Worm (Caenorhabditis elegans) whole organism, young adult: ENCODE measurements around the gene gpch-1.

Experiments
- B0261.1 ChIP-seq: sonication (generic microtip); optimal IDR thresholded peaks from 2 replicates; lab custom pipeline; 2016; ENCODE audit warnings: mild to moderate bottlenecking, missing genetic modification characterization, moderate library complexity, missing compliant biosample characterization
- C06A6.2 ChIP-seq: fragments of 200-800 bp; sonication (Bioruptor generic); conservative IDR thresholded peaks from 2 replicates; pipeline ENCODE4 v1.3.6; 2022; ENCODE audit warnings: missing genetic modification characterization, missing compliant biosample characterization
- D2030.7 ChIP-seq: fragments of 200-800 bp; sonication (Bioruptor generic); IDR thresholded peaks from 2 replicates; pipeline ENCODE4 v1.3.6; 2022; ENCODE audit warnings: missing genetic modification reagents, missing genetic modification characterization, missing compliant biosample characterization
- F52B5.7 ChIP-seq: sonication (generic microtip); optimal IDR thresholded peaks from 2 replicates; lab custom pipeline; 2016; ENCODE audit warnings: mild to moderate bottlenecking, missing genetic modification characterization, missing compliant biosample characterization
- K12H6.12 ChIP-seq: fragments of 200-800 bp; sonication (Bioruptor generic); optimal IDR thresholded peaks from 2 replicates; lab custom pipeline; 2018; ENCODE audit warnings: mild to moderate bottlenecking, missing genetic modification characterization, missing compliant biosample characterization
- T07F8.4 ChIP-seq: sonication (generic microtip); optimal IDR thresholded peaks from 2 replicates; lab custom pipeline; 2016; ENCODE audit warnings: mild to moderate bottlenecking, missing genetic modification characterization, moderate library complexity, missing compliant biosample characterization
- Y95B8A.8 ChIP-seq: fragments of 200-800 bp; sonication (Bioruptor generic); IDR thresholded peaks from 2 replicates; pipeline ENCODE4 v1.3.6; 2022; ENCODE audit warnings: missing genetic modification reagents, missing genetic modification characterization, missing compliant biosample characterization
- aptf-2 ChIP-seq: fragments of 200-800 bp; sonication (Bioruptor generic); conservative IDR thresholded peaks from 2 replicates; pipeline ENCODE4 v1.3.6; 2022; ENCODE audit warnings: missing genetic modification reagents, missing genetic modification characterization, missing compliant biosample characterization
- bed-1 ChIP-seq: fragments of 200-800 bp; sonication (Bioruptor generic); IDR thresholded peaks from 2 replicates; pipeline ENCODE4 v1.3.6; 2022; ENCODE audit warnings: missing genetic modification reagents, missing genetic modification characterization, missing compliant biosample characterization
- ccch-3 ChIP-seq: fragments of 200-800 bp; sonication (Bioruptor generic); optimal IDR thresholded peaks from 2 replicates; lab custom pipeline; 2018; ENCODE audit warnings: mild to moderate bottlenecking, missing genetic modification characterization, missing compliant biosample characterization
- cebp-2 ChIP-seq: fragments of 200-800 bp; sonication (Bioruptor generic); IDR thresholded peaks from 2 replicates; pipeline ENCODE4 v1.3.6; 2022; ENCODE audit warnings: missing genetic modification characterization, missing compliant biosample characterization
- ceh-27 ChIP-seq: fragments of 200-800 bp; sonication (Bioruptor generic); optimal IDR thresholded peaks from 2 replicates; lab custom pipeline; 2018; ENCODE audit warnings: mild to moderate bottlenecking, missing genetic modification characterization, moderate library complexity, missing compliant biosample characterization
- ceh-79 ChIP-seq: sonication (generic microtip); optimal IDR thresholded peaks from 2 replicates; lab custom pipeline; 2017; ENCODE audit warnings: mild to moderate bottlenecking, missing genetic modification characterization, missing compliant biosample characterization
- die-1 ChIP-seq: sonication (generic microtip); optimal IDR thresholded peaks from 2 replicates; lab custom pipeline; 2016; ENCODE audit warnings: missing genotype, mild to moderate bottlenecking, missing genetic modification characterization, missing compliant biosample characterization
- dpff-1 ChIP-seq: sonication (generic microtip); optimal IDR thresholded peaks from 2 replicates; lab custom pipeline; 2017; ENCODE audit warnings: mild to moderate bottlenecking, missing genetic modification characterization, missing compliant biosample characterization
- gei-17 ChIP-seq: fragments of 200-800 bp; sonication (Bioruptor generic); optimal IDR thresholded peaks from 2 replicates; lab custom pipeline; 2018; ENCODE audit warnings: mild to moderate bottlenecking, missing genetic modification characterization, missing compliant biosample characterization
- hlh-12 ChIP-seq: sonication (generic microtip); optimal IDR thresholded peaks from 2 replicates; lab custom pipeline; 2016; ENCODE audit warnings: missing genetic modification characterization, missing compliant biosample characterization
- hmg-1.2 ChIP-seq: fragments of 200-800 bp; sonication (Bioruptor generic); IDR thresholded peaks from 2 replicates; pipeline ENCODE4 v1.3.6; 2022; ENCODE audit warnings: missing genetic modification reagents, missing genetic modification characterization, missing compliant biosample characterization
- lag-1 ChIP-seq: fragments of 200-800 bp; sonication (Bioruptor generic); IDR thresholded peaks from 2 replicates; pipeline ENCODE4 v1.3.6; 2022; ENCODE audit warnings: missing genetic modification reagents, missing genetic modification characterization, missing compliant biosample characterization
- lin-35 ChIP-seq, 3 experiments: fragments of 150-350 bp in 2 of 3; sonication (generic microtip) in 1 of 3; optimal IDR thresholded peaks; 2 replicates each; lab custom pipeline; 2014 to 2018; ENCODE audit warnings: missing biosample characterization in 3 of 3, missing genetic modification characterization in 3 of 3, missing genetic modification reagents in 3 of 3
- lin-40 ChIP-seq: sonication (generic microtip); optimal IDR thresholded peaks from 2 replicates; lab custom pipeline; 2016; ENCODE audit warnings: missing genetic modification characterization, mild to moderate bottlenecking, missing compliant biosample characterization, missing genotype, missing genetic modification reagents
- madf-10 ChIP-seq: sonication (generic microtip); optimal IDR thresholded peaks from 2 replicates; lab custom pipeline; 2016; ENCODE audit warnings: mild to moderate bottlenecking, missing genetic modification characterization, missing compliant biosample characterization
- madf-6 ChIP-seq: fragments of 200-800 bp; sonication (Bioruptor generic); IDR thresholded peaks from 2 replicates; pipeline ENCODE4 v1.3.6; 2022; ENCODE audit warnings: missing genetic modification reagents, missing genetic modification characterization, missing compliant biosample characterization
- madf-8 ChIP-seq: fragments of 200-800 bp; sonication (Bioruptor generic); conservative IDR thresholded peaks from 2 replicates; pipeline ENCODE4 v1.3.6; 2022; ENCODE audit warnings: missing genetic modification reagents, missing genetic modification characterization, missing compliant biosample characterization
- mcd-1 ChIP-seq: fragments of 200-800 bp; sonication (Bioruptor generic); IDR thresholded peaks from 2 replicates; pipeline ENCODE4 v1.3.6; 2022; ENCODE audit warnings: missing genetic modification reagents, missing genetic modification characterization, missing compliant biosample characterization
- nhr-120 ChIP-seq: fragments of 200-800 bp; sonication (Bioruptor generic); IDR thresholded peaks from 2 replicates; pipeline ENCODE4 v1.3.6; 2022; ENCODE audit warnings: missing genetic modification characterization, missing compliant biosample characterization
- nhr-179 ChIP-seq: sonication (generic microtip); optimal IDR thresholded peaks from 2 replicates; lab custom pipeline; 2016; ENCODE audit warnings: mild to moderate bottlenecking, missing genetic modification characterization, missing compliant biosample characterization
- pbrm-1 ChIP-seq: fragments of 200-800 bp; sonication (Bioruptor generic); IDR thresholded peaks from 2 replicates; pipeline ENCODE4 v1.3.6; 2022; ENCODE audit warnings: missing genetic modification reagents, missing genetic modification characterization, missing compliant biosample characterization
- repo-1 ChIP-seq: sonication (generic microtip); optimal IDR thresholded peaks from 2 replicates; lab custom pipeline; 2017; ENCODE audit warnings: mild to moderate bottlenecking, missing genetic modification characterization, missing compliant biosample characterization
- sea-2 ChIP-seq: fragments of 200-800 bp; sonication (Bioruptor generic); IDR thresholded peaks from 2 replicates; pipeline ENCODE4 v1.3.6; 2022; ENCODE audit warnings: missing genetic modification characterization, missing compliant biosample characterization
- xnd-1 ChIP-seq: sonication (generic microtip); optimal IDR thresholded peaks from 2 replicates; lab custom pipeline; 2016; ENCODE audit warnings: missing genotype, missing genetic modification reagents, missing genetic modification characterization, missing compliant biosample characterization
- zim-3 ChIP-seq: sonication (generic microtip); optimal IDR thresholded peaks from 2 replicates; lab custom pipeline; 2017; ENCODE audit warnings: mild to moderate bottlenecking, missing genetic modification characterization, moderate library complexity, missing compliant biosample characterization
- ztf-26 ChIP-seq: sonication (generic microtip); optimal IDR thresholded peaks from 2 replicates; lab custom pipeline; 2017; ENCODE audit warnings: missing genetic modification characterization, missing compliant biosample characterization
- ztf-28 ChIP-seq: fragments of 200-800 bp; sonication (Bioruptor generic); IDR thresholded peaks from 2 replicates; pipeline ENCODE4 v1.3.6; 2022; ENCODE audit warnings: missing genetic modification reagents, missing genetic modification characterization, missing compliant biosample characterization

The gpch-1 gene

ce11 chrIII:4379717-4380116 lies 28.6 kb upstream of the gpch-1 start, which contains the start of gene B0284.3:
B0284.3 (minus strand) TSS chrIII:4379817.
- TF ChIP-seq gei-17 (GFP tag; lab: Kevin White, UChicago), result no peak
- no peak for TF ChIP-seq lin-35 (GFP tag; optimal IDR thresholded peaks at IDR 0.05; lab: Kevin White, UChicago)
- TF ChIP-seq cebp-2 (GFP tag; lab: Robert Waterston, UW), result no peak
- no peak for TF ChIP-seq repo-1 (tag; lab: Kevin White, UChicago)
- TF ChIP-seq xnd-1 (tag; lab: Kevin White, UChicago), result no peak
- no peak for TF ChIP-seq sea-2 (GFP tag; lab: Robert Waterston, UW)
- no peak for TF ChIP-seq T07F8.4 (tag; lab: Kevin White, UChicago)

ce11 chrIII:4380835-4381234 lies 27.5 kb upstream of the gpch-1 start:
- TF ChIP-seq hmg-1.2 (GFP tag; lab: Robert Waterston, UW), result peak; percentile 69; the same call in 1 of the 2 replicates
- TF ChIP-seq ztf-28 (GFP tag; lab: Robert Waterston, UW), result no peak
- TF ChIP-seq, all 124 proteins: peak for 1

DNA sequence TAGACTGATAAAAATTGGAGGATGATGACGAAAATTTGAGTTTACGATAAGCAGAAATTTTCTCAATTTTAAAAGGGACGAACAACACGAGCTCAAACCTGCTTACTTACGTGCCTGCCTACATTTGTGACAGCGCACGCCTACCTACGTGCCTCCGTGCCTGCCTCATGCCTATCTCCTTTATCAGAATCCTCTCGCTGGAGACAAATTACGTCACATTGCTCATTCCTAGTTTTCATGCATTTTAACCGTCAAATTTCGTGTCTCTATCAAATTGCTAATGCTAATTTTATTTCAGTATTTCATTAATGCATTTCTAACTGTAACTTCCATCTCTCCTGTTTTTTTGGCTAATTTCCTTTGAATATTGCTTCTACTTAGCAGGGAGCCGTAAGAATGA lies 27.0 kb upstream of the gpch-1 start, which contains the start of gene pals-27:
Gene pals-27 (plus strand): TSS at position 301 of the 400 bp plus-strand sequence.
- TF ChIP-seq K12H6.12, result no peak
- TF ChIP-seq repo-1 (tag; lab: Kevin White, UChicago), result no peak
- TF ChIP-seq B0261.1 (tag; lab: Kevin White, UChicago), result no peak
- TF ChIP-seq pbrm-1 (GFP tag; lab: Robert Waterston, UW), result no peak
- no peak for TF ChIP-seq mcd-1
- no peak for TF ChIP-seq nhr-179
- no peak for TF ChIP-seq bed-1 (GFP tag; lab: Robert Waterston, UW)
- no peak for TF ChIP-seq ccch-3 (GFP tag; lab: Kevin White, UChicago)
- TF ChIP-seq lin-35 (GFP tag; optimal IDR thresholded peaks at IDR 0.05; lab: Kevin White, UChicago), result no peak
- no peak for TF ChIP-seq nhr-120
- TF ChIP-seq Y95B8A.8 (GFP tag; lab: Robert Waterston, UW), result no peak
- TF ChIP-seq lag-1 (GFP tag; lab: Robert Waterston, UW), result no peak
- TF ChIP-seq lin-40 (tag; lab: Kevin White, UChicago), result no peak
- TF ChIP-seq ztf-26 (tag; lab: Kevin White, UChicago), result no peak
- no peak for TF ChIP-seq die-1
- no peak for TF ChIP-seq F52B5.7 (tag; lab: Kevin White, UChicago)
- TF ChIP-seq aptf-2 (GFP tag; lab: Robert Waterston, UW), result no peak
- no peak for TF ChIP-seq madf-6 (GFP tag; lab: Robert Waterston, UW)
- no peak for TF ChIP-seq D2030.7 (GFP tag; lab: Robert Waterston, UW)

ce11 chrIII:4382118-4382517 lies 26.2 kb upstream of the gpch-1 start:
- TF ChIP-seq madf-10 (tag; lab: Kevin White, UChicago) (no peak), ceh-27 (no peak), madf-8 (GFP tag; lab: Robert Waterston, UW) (no peak), dpff-1 (tag; lab: Kevin White, UChicago) (no peak), C06A6.2 (GFP tag; lab: Robert Waterston, UW) (no peak), madf-6 (GFP tag; lab: Robert Waterston, UW) (no peak), ceh-79 (tag; lab: Kevin White, UChicago) (no peak), hlh-12 (tag; lab: Kevin White, UChicago) (no peak), zim-3 (tag; lab: Kevin White, UChicago) (no peak)
